Fruit fly (Drosophila melanogaster): Measurements from ENCODE around the gene CG10163.

The CG10163 gene

DNA sequence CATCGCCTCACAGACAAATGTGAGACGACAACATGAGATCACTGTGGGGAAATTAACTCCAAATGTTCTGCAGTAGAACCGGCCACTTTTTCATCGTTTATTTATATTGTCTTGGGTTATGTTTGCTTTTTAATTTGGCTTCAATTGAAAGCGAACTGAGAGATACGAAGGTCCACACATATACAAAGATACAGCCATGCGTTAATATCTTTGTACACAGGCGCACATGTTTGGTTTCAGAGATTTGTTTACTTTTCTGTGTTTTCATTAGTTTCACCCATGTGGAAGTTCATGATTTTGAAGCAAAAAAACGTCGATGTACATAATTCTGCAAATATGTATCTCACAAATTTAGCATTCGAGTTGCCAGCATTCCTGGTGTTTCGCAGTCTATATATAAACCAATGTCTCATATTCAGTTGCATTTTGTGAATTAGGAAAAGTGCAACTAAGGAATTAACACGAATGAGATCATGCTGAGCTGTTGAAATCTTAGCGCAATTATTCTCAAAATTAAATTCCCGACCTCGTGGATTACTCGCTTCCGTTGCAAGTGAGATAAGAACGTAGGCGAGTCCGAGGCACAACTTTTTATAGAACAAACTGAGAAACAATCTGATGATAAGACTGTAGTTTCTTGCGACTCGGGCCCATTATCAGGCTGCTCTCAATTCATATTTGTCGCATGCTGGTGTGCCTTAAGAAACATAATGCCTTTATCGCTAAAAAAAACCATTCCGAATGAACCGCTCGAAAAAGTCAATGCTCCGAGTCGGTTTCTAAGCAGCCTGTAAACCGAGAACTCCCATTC lies 42.4 kb downstream of the CG10163 start (continued):
- TF ChIP-seq D19B (GFP tag; optimal IDR thresholded peaks at IDR 0.05) (no peak), Fer2 (tag; optimal IDR thresholded peaks at IDR 0.05) (no peak), Nf-YC (tag; optimal IDR thresholded peaks at IDR 0.05) (no peak), CG18764 (GFP tag; optimal IDR thresholded peaks at IDR 0.05) (peak; percentile 30), Trl (optimal IDR thresholded peaks at IDR 0.05) (no peak), Trl (GFP tag; optimal IDR thresholded peaks at IDR 0.05) (peak; percentile 16), yki (optimal IDR thresholded peaks at IDR 0.05) (no peak), dmrt11E (tag; optimal IDR thresholded peaks at IDR 0.05) (peak; percentile 11), CG6654 (GFP tag; optimal IDR thresholded peaks at IDR 0.05) (no peak), fd64A (GFP tag; optimal IDR thresholded peaks at IDR 0.05) (peak; percentile 81), CG32772 (GFP tag; IDR thresholded peaks at IDR 0.05) (no peak), lov (optimal IDR thresholded peaks at IDR 0.05) (no peak), lov (GFP tag; IDR thresholded peaks at IDR 0.05) (no peak), CG12104 (GFP tag; optimal IDR thresholded peaks at IDR 0.05) (peak; percentile 25), Kr (GFP tag; optimal IDR thresholded peaks at IDR 0.05) (peak; percentile 61), pum (GFP tag; optimal IDR thresholded peaks at IDR 0.05) (no peak), slbo (GFP tag; IDR thresholded peaks at IDR 0.05) (no peak), CG31365 (tag; optimal IDR thresholded peaks at IDR 0.05) (peak; percentile 67), ERR (GFP tag; optimal IDR thresholded peaks at IDR 0.05) (no peak), lmd (GFP tag; IDR thresholded peaks at IDR 0.05) (no peak), CG12391 (tag; optimal IDR thresholded peaks at IDR 0.05) (peak; percentile 14), corto (GFP tag; optimal IDR thresholded peaks at IDR 0.05) (no peak), CG4328 (GFP tag; optimal IDR thresholded peaks at IDR 0.05) (peak; percentile 57), Nf-YB (GFP tag; optimal IDR thresholded peaks at IDR 0.05) (peak; percentile 24), Jarid2 (GFP tag; optimal IDR thresholded peaks at IDR 0.05) (peak; percentile 28), otp (GFP tag; IDR thresholded peaks at IDR 0.05) (0 out of 3 replicates have a peak, but pooled peaks have one; percentile 31), D (optimal IDR thresholded peaks at IDR 0.05) (no peak), D (GFP tag; optimal IDR thresholded peaks at IDR 0.05) (peak; percentile 38), HLHmδ (GFP tag; optimal IDR thresholded peaks at IDR 0.05) (peak; percentile 22), CG17186 (GFP tag; optimal IDR thresholded peaks at IDR 0.05) (peak; percentile 4), slp2 (GFP tag; optimal IDR thresholded peaks at IDR 0.05) (no peak), Fer3 (tag; optimal IDR thresholded peaks at IDR 0.05) (peak; percentile 49), Fer1 (GFP tag; optimal IDR thresholded peaks at IDR 0.05) (no peak), zen (tag; optimal IDR thresholded peaks at IDR 0.05) (peak; percentile 58), ken (GFP tag; IDR thresholded peaks at IDR 0.05) (0 out of 3 replicates have a peak, but pooled peaks have one; percentile 20), trem (tag; optimal IDR thresholded peaks at IDR 0.05) (peak; percentile 28), Mrtf (GFP tag; IDR thresholded peaks at IDR 0.05) (no peak), CG7556 (GFP tag; optimal IDR thresholded peaks at IDR 0.05) (no peak), ac (GFP tag; optimal IDR thresholded peaks at IDR 0.05) (peak; percentile 60), CG16863 (GFP tag; optimal IDR thresholded peaks at IDR 0.05) (no peak), Ets65A (GFP tag) (no peak), CG12299 (tag; optimal IDR thresholded peaks at IDR 0.05) (peak; percentile 65), Ravus (GFP tag; IDR thresholded peaks at IDR 0.05) (no peak), CG1602 (GFP tag; optimal IDR thresholded peaks at IDR 0.05) (no peak), CG10654 (GFP tag; optimal IDR thresholded peaks at IDR 0.05) (no peak), MTF-1 (GFP tag; optimal IDR thresholded peaks at IDR 0.05; ENCODE audit: borderline replicate concordance) (peak; percentile 70), Bdp1 (GFP tag; optimal IDR thresholded peaks at IDR 0.05) (no peak), Hr3 (GFP tag; optimal IDR thresholded peaks at IDR 0.05) (no peak), CG8359 (GFP tag; optimal IDR thresholded peaks at IDR 0.05; ENCODE audit: borderline replicate concordance) (peak; percentile 54), gem (tag; optimal IDR thresholded peaks at IDR 0.05) (no peak), CG2116 (GFP tag; optimal IDR thresholded peaks at IDR 0.05) (peak; percentile 18)
